Worm (Caenorhabditis elegans): ENCODE results near the gene F37C12.10.

The F37C12.10 gene

DNA sequence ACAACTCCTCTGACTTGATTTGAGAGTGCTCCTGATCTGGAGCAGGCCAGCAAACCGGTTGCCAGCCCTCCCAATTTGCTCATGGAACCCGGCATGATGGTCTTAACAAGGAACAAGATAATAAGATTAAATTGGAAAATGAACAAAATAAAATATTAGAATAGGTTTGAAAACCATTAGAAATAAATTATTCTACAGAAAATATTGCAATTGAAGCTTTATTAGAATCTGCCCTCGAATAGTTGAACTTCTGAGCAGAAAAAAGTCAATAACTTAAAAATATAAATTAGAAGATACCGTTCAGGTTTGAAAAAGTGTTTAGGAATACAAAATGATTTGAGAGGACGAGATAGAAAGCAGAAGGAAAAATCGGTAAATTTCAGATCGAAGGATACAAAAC lies 29.5 kb downstream of the F37C12.10 start, which contains the start of gene nuo-4:
TSS of gene nuo-4 (minus strand) at position 101 of the 400 bp plus-strand sequence.
- TF ChIP-seq unc-86 (tag; optimal IDR thresholded peaks at IDR 0.05) (no peak), nhr-232 (tag; optimal IDR thresholded peaks at IDR 0.05) (no peak), pat-9 (tag; optimal IDR thresholded peaks at IDR 0.05) (no peak), tbx-2 (tag; optimal IDR thresholded peaks at IDR 0.05) (no peak), fkh-6 (tag; optimal IDR thresholded peaks at IDR 0.05) (no peak), hlh-6 (tag; optimal IDR thresholded peaks at IDR 0.05) (no peak), madf-2 (tag; optimal IDR thresholded peaks at IDR 0.05) (no peak), ceh-24 (tag; optimal IDR thresholded peaks at IDR 0.05) (no peak), ceh-48 (tag; optimal IDR thresholded peaks at IDR 0.05) (no peak), ztf-16 (tag; optimal IDR thresholded peaks at IDR 0.05) (no peak), lin-11 (tag; optimal IDR thresholded peaks at IDR 0.05) (no peak), eyg-1 (tag; optimal IDR thresholded peaks at IDR 0.05) (no peak), F13H6.1 (tag; optimal IDR thresholded peaks at IDR 0.05) (no peak), hlh-30 (tag; optimal IDR thresholded peaks at IDR 0.05; ENCODE audit: insufficient read depth) (no peak), mec-3 (tag; optimal IDR thresholded peaks at IDR 0.05; ENCODE audit: borderline replicate concordance) (no peak), C08G9.2 (tag; optimal IDR thresholded peaks at IDR 0.05) (no peak), ceh-31 (tag; optimal IDR thresholded peaks at IDR 0.05) (no peak), hlh-13 (GFP tag; optimal IDR thresholded peaks at IDR 0.05) (no peak), zip-5 (tag; optimal IDR thresholded peaks at IDR 0.05) (no peak), pqm-1 (tag; optimal IDR thresholded peaks at IDR 0.05) (no peak)

DNA sequence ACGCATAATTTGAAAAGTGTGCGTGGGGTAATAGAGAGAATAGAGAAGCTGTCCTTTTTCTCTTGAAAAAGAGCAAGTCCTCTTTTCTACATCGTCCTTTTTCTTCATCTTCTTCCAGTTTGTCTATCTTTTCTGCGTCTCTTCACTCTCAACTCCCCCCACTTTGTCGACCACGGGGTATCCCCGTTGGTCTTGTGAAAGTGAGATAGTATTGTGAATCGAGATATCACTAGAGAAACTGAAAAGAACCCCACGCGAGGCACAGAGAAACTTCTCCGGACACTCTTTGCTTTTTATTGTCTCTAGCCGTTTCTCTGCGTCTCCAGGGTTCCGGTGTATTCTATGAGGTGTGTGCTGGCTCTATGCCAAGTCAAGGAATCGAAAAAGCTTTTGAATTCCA lies 32.6 kb downstream of the F37C12.10 start:
- TF ChIP-seq nfya-1 (tag; optimal IDR thresholded peaks at IDR 0.05) = peak; percentile 93
- no peak for TF ChIP-seq lin-11 (tag; optimal IDR thresholded peaks at IDR 0.05)
- no peak for TF ChIP-seq odd-2 (tag; optimal IDR thresholded peaks at IDR 0.05)
- peak; percentile 48 for TF ChIP-seq fkh-10 (GFP tag; optimal IDR thresholded peaks at IDR 0.05)
- TF ChIP-seq npax-4 (tag; optimal IDR thresholded peaks at IDR 0.05) = no peak
- TF ChIP-seq unc-3 (GFP tag; conservative IDR thresholded peaks at IDR 0.05) = no peak
- peak; percentile 45 for TF ChIP-seq unc-3 (tag; optimal IDR thresholded peaks at IDR 0.05)
- no peak for TF ChIP-seq che-1 (tag; optimal IDR thresholded peaks at IDR 0.05)
- peak; percentile 82 for TF ChIP-seq unc-55 (GFP tag; optimal IDR thresholded peaks at IDR 0.05)
- no peak for TF ChIP-seq pag-3 (tag; optimal IDR thresholded peaks at IDR 0.05; ENCODE audit: borderline replicate concordance)
- TF ChIP-seq hlh-8 (tag; optimal IDR thresholded peaks at IDR 0.05) = peak; percentile 57
- peak; percentile 98 for TF ChIP-seq hlh-30 (tag; optimal IDR thresholded peaks at IDR 0.05; ENCODE audit: insufficient read depth)
- no peak for TF ChIP-seq eyg-1 (tag; optimal IDR thresholded peaks at IDR 0.05)
- TF ChIP-seq ama-1 (optimal IDR thresholded peaks at IDR 0.05) = peak; percentile 18
- TF ChIP-seq rnt-1 (tag; optimal IDR thresholded peaks at IDR 0.05) = peak; percentile 80
- no peak for TF ChIP-seq mec-3 (tag; optimal IDR thresholded peaks at IDR 0.05; ENCODE audit: borderline replicate concordance)
- TF ChIP-seq C38D4.7 (GFP tag; optimal IDR thresholded peaks at IDR 0.05) = no peak
- TF ChIP-seq fax-1 (tag; optimal IDR thresholded peaks at IDR 0.05) = peak; percentile 3
- TF ChIP-seq ceh-22 (tag; optimal IDR thresholded peaks at IDR 0.05) = no peak
- no peak for TF ChIP-seq elt-2 (tag; optimal IDR thresholded peaks at IDR 0.05)
- peak; percentile 71 for TF ChIP-seq pqm-1 (tag; optimal IDR thresholded peaks at IDR 0.05)
- peak; percentile 84 for TF ChIP-seq pros-1 (tag; optimal IDR thresholded peaks at IDR 0.05)
- peak; percentile 65 for TF ChIP-seq K09A11.1 (tag; optimal IDR thresholded peaks at IDR 0.05; ENCODE audit: insufficient read depth)
- no peak for TF ChIP-seq pha-2 (tag; optimal IDR thresholded peaks at IDR 0.05)
- peak; percentile 53 for TF ChIP-seq ceh-14 (tag; optimal IDR thresholded peaks at IDR 0.05)
- TF ChIP-seq ceh-30 (tag; optimal IDR thresholded peaks at IDR 0.05) = no peak
- TF ChIP-seq ceh-45 (GFP tag; IDR thresholded peaks at IDR 0.05) = no peak
- TF ChIP-seq T23F11.4 (GFP tag; optimal IDR thresholded peaks at IDR 0.05) = no peak
- TF ChIP-seq unc-42 (tag; optimal IDR thresholded peaks at IDR 0.05) = peak; percentile 65
- TF ChIP-seq pat-9 (tag; optimal IDR thresholded peaks at IDR 0.05) = peak; percentile 34
- TF ChIP-seq ceh-19 (GFP tag; optimal IDR thresholded peaks at IDR 0.05) = no peak
- no peak for TF ChIP-seq pha-4 (tag; optimal IDR thresholded peaks at IDR 0.05)
- TF ChIP-seq K02D7.2 (tag; optimal IDR thresholded peaks at IDR 0.05) = no peak
- peak; percentile 83 for TF ChIP-seq ceh-31 (tag; optimal IDR thresholded peaks at IDR 0.05)
- TF ChIP-seq dve-1 (tag; optimal IDR thresholded peaks at IDR 0.05) = peak; percentile 41
- no peak for TF ChIP-seq hlh-6 (tag; optimal IDR thresholded peaks at IDR 0.05)
- TF ChIP-seq ceh-6 (GFP tag; optimal IDR thresholded peaks at IDR 0.05) = no peak
- TF ChIP-seq ets-4 (tag; optimal IDR thresholded peaks at IDR 0.05) = peak; percentile 68
- TF ChIP-seq tbx-2 (tag; optimal IDR thresholded peaks at IDR 0.05) = peak; percentile 89
- no peak for TF ChIP-seq madf-2 (tag; optimal IDR thresholded peaks at IDR 0.05)
- no peak for TF ChIP-seq ceh-48 (tag; optimal IDR thresholded peaks at IDR 0.05)
- peak; percentile 3 for TF ChIP-seq zip-5 (tag; optimal IDR thresholded peaks at IDR 0.05)
- TF ChIP-seq C08G9.2 (tag; optimal IDR thresholded peaks at IDR 0.05) = peak; percentile 47

Data from whole organism, late embryonic.